Worm (Caenorhabditis elegans) whole organism, L4 larva: Measurements from ENCODE around the gene Y49E10.25.

Experiments used
- F26F4.8 ChIP-seq: fragments of 200-800 bp; sonication (Bioruptor generic); conservative IDR thresholded peaks from 2 replicates; pipeline ENCODE4 v1.3.6; 2022; ENCODE audit warnings: missing genetic modification characterization, missing compliant biosample characterization
- F37D6.2 ChIP-seq: sonication (generic microtip); optimal IDR thresholded peaks from 2 replicates; lab custom pipeline; 2016; ENCODE audit warnings: mild to moderate bottlenecking, missing genetic modification characterization, missing compliant biosample characterization
- F49E8.2 ChIP-seq: sonication (generic microtip); optimal IDR thresholded peaks from 2 replicates; lab custom pipeline; 2016; ENCODE audit warnings: missing compliant biosample characterization, mild to moderate bottlenecking, missing genetic modification characterization, borderline replicate concordance
- T26A8.4 ChIP-seq: fragments of 200-800 bp; sonication (Bioruptor generic); IDR thresholded peaks from 2 replicates; pipeline ENCODE4 v1.3.6; 2022; ENCODE audit warnings: missing genetic modification characterization, missing compliant biosample characterization
- ZK337.2 ChIP-seq: fragments of 200-800 bp; sonication (Bioruptor generic); IDR thresholded peaks from 2 replicates; pipeline ENCODE4 v1.3.6; 2022; ENCODE audit warnings: missing genetic modification reagents, missing genetic modification characterization, missing compliant biosample characterization
- ZK546.5 ChIP-seq, 2 experiments: sonication (generic microtip); optimal IDR thresholded peaks; 2 replicates each; lab custom pipeline; 2017; ENCODE audit warnings: missing biosample characterization in 2 of 2, missing genetic modification characterization in 2 of 2
- aha-1 ChIP-seq: fragments of 150-350 bp; peaks from one replicate; lab custom pipeline; 2014; ENCODE audit warnings: missing biosample characterization, missing genetic modification characterization
- aly-2 ChIP-seq: sonication (generic microtip); optimal IDR thresholded peaks from 2 replicates; lab custom pipeline; 2018; ENCODE audit warnings: missing biosample characterization, missing genetic modification characterization
- ama-1 ChIP-seq: fragments of 150-350 bp; optimal IDR thresholded peaks from 2 replicates; lab custom pipeline; 2014; ENCODE audit warnings: inconsistent platforms, mixed read lengths
- arid-1 ChIP-seq: fragments of 200-800 bp; sonication (Bioruptor generic); conservative IDR thresholded peaks from 2 replicates; pipeline ENCODE4 v1.3.6; 2022; ENCODE audit warnings: missing genetic modification reagents, missing genetic modification characterization, missing compliant biosample characterization
- ceh-28 ChIP-seq: fragments of 150-350 bp; optimal IDR thresholded peaks from 2 replicates; lab custom pipeline; 2014; ENCODE audit warnings: missing biosample characterization, missing genetic modification reagents, missing genetic modification characterization
- ces-1 ChIP-seq: fragments of 150-350 bp; sonication (generic microtip); optimal IDR thresholded peaks from 4 replicates; lab custom pipeline; 2014; ENCODE audit warnings: missing biosample characterization, missing genetic modification reagents, missing genetic modification characterization
- cey-2 ChIP-seq: sonication (generic microtip); optimal IDR thresholded peaks from 3 replicates; lab custom pipeline; 2017; ENCODE audit warnings: missing genetic modification characterization, mild to moderate bottlenecking, missing compliant biosample characterization, antibody characterized with exemption, borderline replicate concordance; ENCODE audit not compliant: insufficient read depth
- daf-16 ChIP-seq, 3 experiments: sonication (generic microtip); optimal IDR thresholded peaks; 2 replicates each; lab custom pipeline; 2016 to 2017; ENCODE audit warnings: missing genetic modification characterization in 3 of 3, missing genetic modification reagents in 3 of 3, mild to moderate bottlenecking in 2 of 3, missing compliant biosample characterization in 2 of 3, missing biosample characterization in 1 of 3, moderate library complexity in 1 of 3
- daf-19 ChIP-seq: fragments of 200-800 bp; sonication (Bioruptor generic); conservative IDR thresholded peaks from 2 replicates; pipeline ENCODE4 v1.3.6; 2022; ENCODE audit warnings: missing genetic modification characterization, missing compliant biosample characterization
- dve-1 ChIP-seq: sonication (generic microtip); optimal IDR thresholded peaks from 2 replicates; lab custom pipeline; 2017; ENCODE audit warnings: antibody characterized with exemption, mild to moderate bottlenecking, missing genetic modification characterization, missing compliant biosample characterization; ENCODE audit not compliant: insufficient read depth
- egl-43 ChIP-seq: fragments of 200-800 bp; sonication (Bioruptor generic); IDR thresholded peaks from 2 replicates; pipeline ENCODE4 v1.3.6; 2022; ENCODE audit warnings: missing genetic modification reagents, missing genetic modification characterization, missing compliant biosample characterization
- fkh-10 ChIP-seq: fragments of 150-350 bp; optimal IDR thresholded peaks from 2 replicates; lab custom pipeline; 2014; ENCODE audit warnings: missing biosample characterization, missing genetic modification reagents, missing genetic modification characterization
- fos-1 ChIP-seq: fragments of 150-350 bp; optimal IDR thresholded peaks from 2 replicates; lab custom pipeline; 2014; ENCODE audit warnings: missing biosample characterization, missing genetic modification characterization
- gei-8 ChIP-seq: fragments of 200-800 bp; sonication (Bioruptor generic); optimal IDR thresholded peaks from 2 replicates; lab custom pipeline; 2018; ENCODE audit warnings: mild to moderate bottlenecking, missing genetic modification characterization, missing compliant biosample characterization
- hlh-30 ChIP-seq: sonication (generic microtip); optimal IDR thresholded peaks from 2 replicates; lab custom pipeline; 2017; ENCODE audit warnings: antibody characterized with exemption, mild to moderate bottlenecking, missing genetic modification characterization, missing compliant biosample characterization; ENCODE audit not compliant: insufficient read depth
- hmg-1.1 ChIP-seq: fragments of 200-800 bp; sonication (Bioruptor generic); IDR thresholded peaks from 2 replicates; pipeline ENCODE4 v1.3.6; 2022; ENCODE audit warnings: missing genetic modification reagents, missing genetic modification characterization, missing compliant biosample characterization
- jun-1 ChIP-seq: fragments of 150-350 bp; optimal IDR thresholded peaks from 2 replicates; lab custom pipeline; 2014; ENCODE audit warnings: missing biosample characterization, missing genetic modification reagents, missing genetic modification characterization
- lin-13 ChIP-seq: fragments of 150-350 bp; optimal IDR thresholded peaks from 2 replicates; lab custom pipeline; 2014; ENCODE audit warnings: missing biosample characterization, missing genetic modification reagents, missing genetic modification characterization
- lin-38 ChIP-seq: fragments of 200-800 bp; sonication (Bioruptor generic); IDR thresholded peaks from 2 replicates; pipeline ENCODE4 v1.3.6; 2022; ENCODE audit warnings: missing genetic modification reagents, missing genetic modification characterization, missing compliant biosample characterization
- lin-39 ChIP-seq: fragments of 150-350 bp; optimal IDR thresholded peaks from 2 replicates; lab custom pipeline; 2014; ENCODE audit warnings: missing biosample characterization, missing genetic modification reagents, missing genetic modification characterization
- lsy-2 ChIP-seq, 2 experiments: fragments of 150-350 bp in 1 of 2; sonication (generic microtip) in 1 of 2; optimal IDR thresholded peaks; 2 replicates each; lab custom pipeline; 2014 to 2017; ENCODE audit warnings: missing biosample characterization in 2 of 2, missing genetic modification characterization in 2 of 2
- mdl-1 ChIP-seq, 2 experiments: fragments of 150-350 bp in 1 of 2; sonication (generic microtip) in 1 of 2; optimal IDR thresholded peaks; 2 replicates each; lab custom pipeline; 2014 to 2017; ENCODE audit warnings: missing biosample characterization in 2 of 2, missing genetic modification characterization in 2 of 2
- mep-1 ChIP-seq: fragments of 150-350 bp; sonication (generic microtip); optimal IDR thresholded peaks from 3 replicates; lab custom pipeline; 2014; ENCODE audit warnings: missing biosample characterization, missing genetic modification characterization
- mes-2 ChIP-seq: sonication (generic microtip); optimal IDR thresholded peaks from 2 replicates; lab custom pipeline; 2016; ENCODE audit warnings: missing genotype, mild to moderate bottlenecking, missing genetic modification characterization, missing compliant biosample characterization; ENCODE audit not compliant: poor library complexity, severe bottlenecking
- mxl-3 ChIP-seq: fragments of 200-800 bp; sonication (Bioruptor generic); optimal IDR thresholded peaks from 2 replicates; lab custom pipeline; 2018; ENCODE audit warnings: mild to moderate bottlenecking, missing genetic modification characterization, missing compliant biosample characterization
- nhr-11 ChIP-seq: fragments of 150-350 bp; optimal IDR thresholded peaks from 2 replicates; lab custom pipeline; 2014; ENCODE audit warnings: missing biosample characterization, missing genetic modification characterization
- nhr-41 ChIP-seq: fragments of 200-800 bp; sonication (Bioruptor generic); IDR thresholded peaks from 2 replicates; pipeline ENCODE4 v1.3.6; 2022; ENCODE audit warnings: missing genetic modification reagents, missing genetic modification characterization, missing compliant biosample characterization
- nhr-76 ChIP-seq: fragments of 150-350 bp; optimal IDR thresholded peaks from 2 replicates; lab custom pipeline; 2014; ENCODE audit warnings: missing biosample characterization, missing genetic modification characterization
- rbr-2 ChIP-seq: sonication (generic microtip); optimal IDR thresholded peaks from 2 replicates; lab custom pipeline; 2016; ENCODE audit warnings: missing genotype, missing genetic modification characterization, missing compliant biosample characterization
- set-16 ChIP-seq: fragments of 200-800 bp; sonication (Bioruptor generic); IDR thresholded peaks from 2 replicates; pipeline ENCODE4 v1.3.6; 2022; ENCODE audit warnings: missing genetic modification reagents, missing genetic modification characterization, missing compliant biosample characterization
- snpc-4 ChIP-seq: fragments of 150-350 bp; optimal IDR thresholded peaks from 2 replicates; lab custom pipeline; 2014; ENCODE audit warnings: missing biosample characterization, missing genetic modification characterization
- spr-1 ChIP-seq: sonication (generic microtip); optimal IDR thresholded peaks from 2 replicates; lab custom pipeline; 2016; ENCODE audit warnings: mild to moderate bottlenecking, missing genetic modification characterization, missing compliant biosample characterization
- spr-3 ChIP-seq: fragments of 200-800 bp; sonication (Bioruptor generic); optimal IDR thresholded peaks from 2 replicates; lab custom pipeline; 2018; ENCODE audit warnings: mild to moderate bottlenecking, missing genetic modification characterization, missing compliant biosample characterization
- zip-11 ChIP-seq: fragments of 200-800 bp; sonication (Bioruptor generic); IDR thresholded peaks from 2 replicates; pipeline ENCODE4 v1.3.6; 2022; ENCODE audit warnings: missing genetic modification characterization, missing compliant biosample characterization

Y49E10.25 gene

ce11 chrIII:12472497-12472896, 19.4 kb downstream of the Y49E10.25 start, which contains the start of gene cccp-1:
TSS of gene cccp-1 (plus strand) at chrIII:12472873.
- TF ChIP-seq spr-3 (GFP tag; lab: Kevin White, UChicago) (no peak), ceh-28 (tag; lab: Kevin White, UChicago) (peak; percentile 81), spr-1 (tag; lab: Kevin White, UChicago) (no peak), aha-1 (tag; lab: Kevin White, UChicago) (peak; percentile 89), F26F4.8 (GFP tag; lab: Robert Waterston, UW) (no peak), fos-1 (tag; lab: Kevin White, UChicago) (no peak), fkh-10 (peak; percentile 20), cey-2 (no peak), hlh-30 (tag; lab: Kevin White, UChicago) (peak; percentile 55), lin-38 (peak; percentile 17; the same call in 1 of the 2 replicates), ZK546.5 (tag; optimal IDR thresholded peaks at IDR 0.05; lab: Kevin White, UChicago) (no peak), daf-16 (GFP tag; optimal IDR thresholded peaks at IDR 0.05; lab: Kevin White, UChicago) (no peak), daf-16 (tag; optimal IDR thresholded peaks at IDR 0.05; lab: Kevin White, UChicago) (no peak), ces-1 (GFP tag; lab: Kevin White, UChicago) (no peak), dve-1 (peak; percentile 9), mxl-3 (no peak), nhr-76 (tag; lab: Kevin White, UChicago) (no peak), daf-19 (GFP tag; lab: Robert Waterston, UW) (no peak), jun-1 (tag; lab: Kevin White, UChicago) (no peak), lin-39 (tag; lab: Kevin White, UChicago) (no peak), T26A8.4 (GFP tag; lab: Robert Waterston, UW) (no peak), mep-1 (tag; lab: Kevin White, UChicago) (peak; percentile 44), mes-2 (no peak), hmg-1.1 (peak; percentile 43; the same call in 1 of the 2 replicates), egl-43 (GFP tag; lab: Robert Waterston, UW) (peak; percentile 35; the same call in 1 of the 2 replicates), nhr-41 (GFP tag; lab: Robert Waterston, UW) (no peak), lsy-2 (tag; optimal IDR thresholded peaks at IDR 0.05; lab: Kevin White, UChicago) (peak in 1 of 2 experiments; percentile 43), aly-2 (tag; lab: Kevin White, UChicago) (no peak), arid-1 (GFP tag; lab: Robert Waterston, UW) (0 out of 2 replicates have a peak, but pooled peaks have one; percentile 21), nhr-11 (peak; percentile 23), ZK337.2 (no peak), mdl-1 (tag; optimal IDR thresholded peaks at IDR 0.05; lab: Kevin White, UChicago) (peak in 1 of 2 experiments; percentile 45), ama-1 (lab: Kevin White, UChicago) (no peak), gei-8 (no peak), F37D6.2 (no peak), lin-13 (GFP tag; lab: Kevin White, UChicago) (no peak), rbr-2 (tag; lab: Kevin White, UChicago) (peak; percentile 45)

- TF ChIP-seq mdl-1 (tag; optimal IDR thresholded peaks at IDR 0.05; lab: Kevin White, UChicago) (no peak), aha-1 (tag; lab: Kevin White, UChicago) (peak; percentile 39), snpc-4 (tag; lab: Kevin White, UChicago) (no peak), ceh-28 (tag; lab: Kevin White, UChicago) (no peak), zip-11 (GFP tag; lab: Robert Waterston, UW) (no peak), set-16 (GFP tag; lab: Robert Waterston, UW) (peak; percentile 91), F49E8.2 (tag; lab: Kevin White, UChicago) (no peak)
These were observed 21.3 kb downstream of the Y49E10.25 start for ce11 chrIII:12470589-12470988.
